Worm (Caenorhabditis elegans) whole organism, young adult: ENCODE data around the gene C45B11.5.

ENCODE experiments used
- B0035.1 ChIP-seq: sonication (generic microtip); optimal IDR thresholded peaks from 2 replicates; lab custom pipeline; 2016; ENCODE audit warnings: missing genetic modification characterization, mild to moderate bottlenecking, missing compliant biosample characterization, missing genotype, missing genetic modification reagents
- B0261.1 ChIP-seq: sonication (generic microtip); optimal IDR thresholded peaks from 2 replicates; lab custom pipeline; 2016; ENCODE audit warnings: mild to moderate bottlenecking, missing genetic modification characterization, moderate library complexity, missing compliant biosample characterization
- C06A6.2 ChIP-seq: fragments of 200-800 bp; sonication (Bioruptor generic); conservative IDR thresholded peaks from 2 replicates; pipeline ENCODE4 v1.3.6; 2022; ENCODE audit warnings: missing genetic modification characterization, missing compliant biosample characterization
- F10E7.11 ChIP-seq: sonication (generic microtip); optimal IDR thresholded peaks from 2 replicates; lab custom pipeline; 2017; ENCODE audit warnings: mild to moderate bottlenecking, missing genetic modification characterization, moderate library complexity, missing compliant biosample characterization
- F22D6.2 ChIP-seq: sonication (generic microtip); optimal IDR thresholded peaks from 2 replicates; lab custom pipeline; 2016; ENCODE audit warnings: mild to moderate bottlenecking, missing genetic modification characterization, missing compliant biosample characterization
- F49E8.2 ChIP-seq: sonication (generic microtip); optimal IDR thresholded peaks from 3 replicates; lab custom pipeline; 2017; ENCODE audit warnings: missing genetic modification characterization, mild to moderate bottlenecking, missing compliant biosample characterization, antibody characterized with exemption, moderate library complexity; ENCODE audit not compliant: insufficient read depth
- F52B5.7 ChIP-seq: sonication (generic microtip); optimal IDR thresholded peaks from 2 replicates; lab custom pipeline; 2016; ENCODE audit warnings: mild to moderate bottlenecking, missing genetic modification characterization, missing compliant biosample characterization
- K12H6.12 ChIP-seq: fragments of 200-800 bp; sonication (Bioruptor generic); optimal IDR thresholded peaks from 2 replicates; lab custom pipeline; 2018; ENCODE audit warnings: mild to moderate bottlenecking, missing genetic modification characterization, missing compliant biosample characterization
- Y53F4B.3 ChIP-seq: fragments of 200-800 bp; sonication (Bioruptor generic); IDR thresholded peaks from 2 replicates; pipeline ENCODE4 v1.3.6; 2022; ENCODE audit warnings: missing genetic modification reagents, missing genetic modification characterization, missing compliant biosample characterization
- Y79H2A.3 ChIP-seq: fragments of 200-800 bp; sonication (Bioruptor generic); conservative IDR thresholded peaks from 2 replicates; pipeline ENCODE4 v1.3.6; 2022; ENCODE audit warnings: missing genetic modification reagents, missing genetic modification characterization, missing compliant biosample characterization
- akir-1 ChIP-seq: fragments of 200-800 bp; sonication (Bioruptor generic); optimal IDR thresholded peaks from 2 replicates; lab custom pipeline; 2018; ENCODE audit warnings: mild to moderate bottlenecking, missing genetic modification characterization, moderate library complexity, missing compliant biosample characterization
- aptf-2 ChIP-seq: fragments of 200-800 bp; sonication (Bioruptor generic); conservative IDR thresholded peaks from 2 replicates; pipeline ENCODE4 v1.3.6; 2022; ENCODE audit warnings: missing genetic modification reagents, missing genetic modification characterization, missing compliant biosample characterization
- athp-1 ChIP-seq: sonication (generic microtip); optimal IDR thresholded peaks from 2 replicates; lab custom pipeline; 2017; ENCODE audit warnings: mild to moderate bottlenecking, missing genetic modification characterization, missing compliant biosample characterization
- attf-3 ChIP-seq: fragments of 200-800 bp; sonication (Bioruptor generic); conservative IDR thresholded peaks from 2 replicates; pipeline ENCODE4 v1.3.6; 2022; ENCODE audit warnings: missing genetic modification reagents, missing genetic modification characterization, missing compliant biosample characterization
- ceh-79 ChIP-seq: sonication (generic microtip); optimal IDR thresholded peaks from 2 replicates; lab custom pipeline; 2017; ENCODE audit warnings: mild to moderate bottlenecking, missing genetic modification characterization, missing compliant biosample characterization
- dpff-1 ChIP-seq: sonication (generic microtip); optimal IDR thresholded peaks from 2 replicates; lab custom pipeline; 2017; ENCODE audit warnings: mild to moderate bottlenecking, missing genetic modification characterization, missing compliant biosample characterization
- efl-1 ChIP-seq: fragments of 150-350 bp; optimal IDR thresholded peaks from 2 replicates; lab custom pipeline; 2014; ENCODE audit warnings: missing biosample characterization, missing genetic modification reagents, missing genetic modification characterization
- egl-44 ChIP-seq: fragments of 200-800 bp; sonication (Bioruptor generic); IDR thresholded peaks from 2 replicates; pipeline ENCODE4 v1.3.6; 2022; ENCODE audit warnings: missing genetic modification reagents, missing genetic modification characterization, missing compliant biosample characterization
- ets-4 ChIP-seq: fragments of 200-800 bp; sonication (Bioruptor generic); optimal IDR thresholded peaks from 2 replicates; lab custom pipeline; 2018; ENCODE audit warnings: mild to moderate bottlenecking, missing genetic modification characterization, missing compliant biosample characterization
- fkh-3 ChIP-seq: sonication (generic microtip); optimal IDR thresholded peaks from 2 replicates; lab custom pipeline; 2016; ENCODE audit warnings: mild to moderate bottlenecking, missing genetic modification characterization, missing compliant biosample characterization
- hlh-12 ChIP-seq: sonication (generic microtip); optimal IDR thresholded peaks from 2 replicates; lab custom pipeline; 2016; ENCODE audit warnings: missing genetic modification characterization, missing compliant biosample characterization
- hmg-1.2 ChIP-seq: fragments of 200-800 bp; sonication (Bioruptor generic); IDR thresholded peaks from 2 replicates; pipeline ENCODE4 v1.3.6; 2022; ENCODE audit warnings: missing genetic modification reagents, missing genetic modification characterization, missing compliant biosample characterization
- hmg-20 ChIP-seq: fragments of 200-800 bp; sonication (Bioruptor generic); IDR thresholded peaks from 2 replicates; pipeline ENCODE4 v1.3.6; 2022; ENCODE audit warnings: missing genetic modification reagents, missing genetic modification characterization, missing compliant biosample characterization
- hsf-1 ChIP-seq: fragments of 200-800 bp; sonication (Bioruptor generic); IDR thresholded peaks from 2 replicates; pipeline ENCODE4 v1.3.6; 2022; ENCODE audit warnings: missing genetic modification reagents, missing genetic modification characterization, missing compliant biosample characterization
- lag-1 ChIP-seq: fragments of 200-800 bp; sonication (Bioruptor generic); IDR thresholded peaks from 2 replicates; pipeline ENCODE4 v1.3.6; 2022; ENCODE audit warnings: missing genetic modification reagents, missing genetic modification characterization, missing compliant biosample characterization
- let-526 ChIP-seq: fragments of 200-800 bp; sonication (Bioruptor generic); IDR thresholded peaks from 2 replicates; pipeline ENCODE4 v1.3.6; 2022; ENCODE audit warnings: missing genetic modification reagents, missing genetic modification characterization, missing compliant biosample characterization
- lin-40 ChIP-seq: sonication (generic microtip); optimal IDR thresholded peaks from 2 replicates; lab custom pipeline; 2016; ENCODE audit warnings: missing genetic modification characterization, mild to moderate bottlenecking, missing compliant biosample characterization, missing genotype, missing genetic modification reagents
- lsl-1 ChIP-seq: fragments of 200-800 bp; sonication (Bioruptor generic); optimal IDR thresholded peaks from 2 replicates; lab custom pipeline; 2018; ENCODE audit warnings: mild to moderate bottlenecking, missing genetic modification characterization, moderate library complexity, missing compliant biosample characterization
- lsy-27 ChIP-seq: sonication (generic microtip); optimal IDR thresholded peaks from 2 replicates; lab custom pipeline; 2017; ENCODE audit warnings: missing genetic modification characterization, mild to moderate bottlenecking, missing compliant biosample characterization, antibody characterized with exemption, missing genotype, borderline replicate concordance; ENCODE audit not compliant: insufficient read depth
- mcd-1 ChIP-seq: fragments of 200-800 bp; sonication (Bioruptor generic); IDR thresholded peaks from 2 replicates; pipeline ENCODE4 v1.3.6; 2022; ENCODE audit warnings: missing genetic modification reagents, missing genetic modification characterization, missing compliant biosample characterization
- nfyb-1 ChIP-seq: fragments of 200-800 bp; sonication (Bioruptor generic); IDR thresholded peaks from 2 replicates; pipeline ENCODE4 v1.3.6; 2022; ENCODE audit warnings: missing genetic modification reagents, missing genetic modification characterization, missing compliant biosample characterization
- nhr-120 ChIP-seq: fragments of 200-800 bp; sonication (Bioruptor generic); IDR thresholded peaks from 2 replicates; pipeline ENCODE4 v1.3.6; 2022; ENCODE audit warnings: missing genetic modification characterization, missing compliant biosample characterization
- nhr-179 ChIP-seq: sonication (generic microtip); optimal IDR thresholded peaks from 2 replicates; lab custom pipeline; 2016; ENCODE audit warnings: mild to moderate bottlenecking, missing genetic modification characterization, missing compliant biosample characterization
- nhr-90 ChIP-seq: sonication (generic microtip); optimal IDR thresholded peaks from 2 replicates; lab custom pipeline; 2016; ENCODE audit warnings: missing genotype, mild to moderate bottlenecking, missing genetic modification characterization, missing compliant biosample characterization
- pbrm-1 ChIP-seq: fragments of 200-800 bp; sonication (Bioruptor generic); IDR thresholded peaks from 2 replicates; pipeline ENCODE4 v1.3.6; 2022; ENCODE audit warnings: missing genetic modification reagents, missing genetic modification characterization, missing compliant biosample characterization
- rcor-1 ChIP-seq: fragments of 200-800 bp; sonication (Bioruptor generic); IDR thresholded peaks from 2 replicates; pipeline ENCODE4 v1.3.6; 2022; ENCODE audit warnings: missing genetic modification reagents, missing genetic modification characterization, missing compliant biosample characterization
- rec-8 ChIP-seq, 2 experiments: sonication (generic microtip); optimal IDR thresholded peaks; 2 replicates each; lab custom pipeline; 2016; ENCODE audit warnings: mild to moderate bottlenecking in 2 of 2, missing genetic modification characterization in 2 of 2, missing genetic modification reagents in 2 of 2, missing genotype in 2 of 2, missing biosample characterization in 1 of 2, missing compliant biosample characterization in 1 of 2, moderate library complexity in 1 of 2
- rpc-1 ChIP-seq, 2 experiments: fragments of 150-350 bp in 1 of 2; sonication (generic microtip) in 1 of 2; optimal IDR thresholded peaks; 2 replicates each; lab custom pipeline; 2014 to 2018; ENCODE audit warnings: missing biosample characterization in 1 of 2, missing genetic modification characterization in 1 of 2, missing genetic modification reagents in 1 of 2, missing genotype in 1 of 2
- sea-2 ChIP-seq: fragments of 200-800 bp; sonication (Bioruptor generic); IDR thresholded peaks from 2 replicates; pipeline ENCODE4 v1.3.6; 2022; ENCODE audit warnings: missing genetic modification characterization, missing compliant biosample characterization
- snpc-1.1 ChIP-seq: sonication (generic microtip); optimal IDR thresholded peaks from 2 replicates; lab custom pipeline; 2017; ENCODE audit warnings: missing genetic modification characterization, mild to moderate bottlenecking, missing compliant biosample characterization, antibody characterized with exemption, moderate library complexity, missing genotype, missing genetic modification reagents; ENCODE audit not compliant: insufficient read depth
- snpc-1.3 ChIP-seq: sonication (generic microtip); optimal IDR thresholded peaks from 2 replicates; lab custom pipeline; 2017; ENCODE audit warnings: missing genetic modification characterization, mild to moderate bottlenecking, missing compliant biosample characterization, antibody characterized with exemption, moderate library complexity, missing genotype, missing genetic modification reagents; ENCODE audit not compliant: insufficient read depth
- snpc-3.4 ChIP-seq: sonication (generic microtip); optimal IDR thresholded peaks from 2 replicates; lab custom pipeline; 2017; ENCODE audit warnings: missing genetic modification characterization, mild to moderate bottlenecking, missing compliant biosample characterization, antibody characterized with exemption, moderate library complexity, missing genotype, missing genetic modification reagents
- somi-1 ChIP-seq: fragments of 200-800 bp; sonication (Bioruptor generic); optimal IDR thresholded peaks from 2 replicates; lab custom pipeline; 2018; ENCODE audit warnings: mild to moderate bottlenecking, missing genetic modification characterization, missing compliant biosample characterization
- tlf-1 ChIP-seq: fragments of 200-800 bp; sonication (Bioruptor generic); optimal IDR thresholded peaks from 2 replicates; lab custom pipeline; 2018; ENCODE audit warnings: mild to moderate bottlenecking, missing genetic modification characterization, missing compliant biosample characterization
- ztf-25 ChIP-seq: fragments of 200-800 bp; sonication (Bioruptor generic); IDR thresholded peaks from 2 replicates; pipeline ENCODE4 v1.3.6; 2022; ENCODE audit warnings: missing genetic modification reagents, missing genetic modification characterization, missing compliant biosample characterization
- ztf-28 ChIP-seq: fragments of 200-800 bp; sonication (Bioruptor generic); IDR thresholded peaks from 2 replicates; pipeline ENCODE4 v1.3.6; 2022; ENCODE audit warnings: missing genetic modification reagents, missing genetic modification characterization, missing compliant biosample characterization

C45B11.5 gene

ce11 chrV:11076403-11076802 is 34.8 kb downstream of the C45B11.5 start (continued):
- TF ChIP-seq ceh-79 (tag; lab: Kevin White, UChicago) = no peak
- no peak for TF ChIP-seq aptf-2 (GFP tag; lab: Robert Waterston, UW)
- TF ChIP-seq lsl-1 (GFP tag; lab: Kevin White, UChicago) = peak; percentile 48
- peak; percentile 72 for TF ChIP-seq athp-1
- TF ChIP-seq lsy-27 = no peak
- peak; percentile 96 for TF ChIP-seq F49E8.2
- TF ChIP-seq snpc-3.4 = peak; percentile 81
- no peak for TF ChIP-seq fkh-3 (tag; lab: Kevin White, UChicago)
- no peak for TF ChIP-seq dpff-1 (tag; lab: Kevin White, UChicago)
- TF ChIP-seq F52B5.7 (tag; lab: Kevin White, UChicago) = peak; percentile 88
- TF ChIP-seq egl-44 = 0 out of 2 replicates have a peak, but pooled peaks have one; percentile 28
- no peak for TF ChIP-seq ets-4 (GFP tag; lab: Kevin White, UChicago)
- peak; percentile 2 for TF ChIP-seq nhr-179
- peak; percentile 15 for TF ChIP-seq nhr-90
- no peak for TF ChIP-seq B0261.1 (tag; lab: Kevin White, UChicago)
- TF ChIP-seq hmg-20 = peak; percentile 60; the same call in 1 of the 2 replicates
- no peak for TF ChIP-seq Y53F4B.3 (GFP tag; lab: Robert Waterston, UW)

ce11 chrV:11078104-11078724 is 36.6 kb downstream of the C45B11.5 start, which contains the start of gene act-2:
Gene act-2, minus strand, starts transcription at chrV:11078154.
- no peak for TF ChIP-seq F22D6.2
- TF ChIP-seq C06A6.2 (GFP tag; lab: Robert Waterston, UW) = no peak
- no peak for TF ChIP-seq sea-2
- 0 out of 2 replicates have a peak, but pooled peaks have one; percentile 39 for TF ChIP-seq Y79H2A.3
- TF ChIP-seq hsf-1 (GFP tag; lab: Robert Waterston, UW) = peak; percentile 99
- peak; percentile 8 for TF ChIP-seq rpc-1 (optimal IDR thresholded peaks at IDR 0.05; lab: Kevin White, UChicago)
- no peak for TF ChIP-seq rpc-1 (tag; optimal IDR thresholded peaks at IDR 0.05; lab: Kevin White, UChicago)
- TF ChIP-seq fkh-3 (tag; lab: Kevin White, UChicago) = no peak
- no peak for TF ChIP-seq rec-8 (tag; optimal IDR thresholded peaks at IDR 0.05; lab: Kevin White, UChicago)
- TF ChIP-seq nfyb-1 = peak; percentile 76; the same call in 1 of the 2 replicates
- TF ChIP-seq attf-3 = no peak
- TF ChIP-seq ztf-28 (GFP tag; lab: Robert Waterston, UW) = 0 out of 2 replicates have a peak, but pooled peaks have one; percentile 54
- no peak for TF ChIP-seq ztf-25
- no peak for TF ChIP-seq let-526 (GFP tag; lab: Robert Waterston, UW)
- peak; percentile 76 for TF ChIP-seq snpc-1.3 (tag; lab: Kevin White, UChicago)
- TF ChIP-seq pbrm-1 = peak; percentile 85
- TF ChIP-seq dpff-1 (tag; lab: Kevin White, UChicago) = no peak
- no peak for TF ChIP-seq hlh-12 (tag; lab: Kevin White, UChicago)
- TF ChIP-seq nhr-120 (GFP tag; lab: Robert Waterston, UW) = no peak
- TF ChIP-seq mcd-1 (GFP tag; lab: Robert Waterston, UW) = peak; percentile 95
- peak; percentile 96 for TF ChIP-seq efl-1
- peak; percentile 20 for TF ChIP-seq snpc-1.1 (tag; lab: Kevin White, UChicago)
- no peak for TF ChIP-seq B0261.1 (tag; lab: Kevin White, UChicago)
- peak; percentile 40; the same call in 1 of the 2 replicates for TF ChIP-seq hmg-1.2 (GFP tag; lab: Robert Waterston, UW)
- TF ChIP-seq B0035.1 (tag; lab: Kevin White, UChicago) = no peak
- TF ChIP-seq rcor-1 (GFP tag; lab: Robert Waterston, UW) = peak; percentile 70
- no peak for TF ChIP-seq akir-1 (GFP tag; lab: Kevin White, UChicago)
- TF ChIP-seq F10E7.11 = no peak
- no peak for TF ChIP-seq somi-1
- TF ChIP-seq tlf-1 (GFP tag; lab: Kevin White, UChicago) = peak; percentile 55
- TF ChIP-seq K12H6.12 (tag; lab: Kevin White, UChicago) = peak; percentile 3
- TF ChIP-seq ceh-79 (tag; lab: Kevin White, UChicago) = no peak
- TF ChIP-seq lin-40 = peak; percentile 38
- no peak for TF ChIP-seq lag-1 (GFP tag; lab: Robert Waterston, UW)
